Worm (Caenorhabditis elegans) whole organism, late embryonic: Measurements from ENCODE around the gene cdh-8.

Experiments used
- F13H6.1 ChIP-seq: sonication (generic microtip); optimal IDR thresholded peaks from 2 replicates; lab custom pipeline; 2016; ENCODE audit warnings: missing genetic modification characterization, missing compliant biosample characterization
- T23F11.4 ChIP-seq: fragments of 200-800 bp; sonication (Bioruptor generic); optimal IDR thresholded peaks from 2 replicates; lab custom pipeline; 2018; ENCODE audit warnings: mild to moderate bottlenecking, missing genetic modification characterization, missing compliant biosample characterization
- ceh-14 ChIP-seq: sonication (generic microtip); optimal IDR thresholded peaks from 2 replicates; lab custom pipeline; 2016; ENCODE audit warnings: missing genotype, missing genetic modification characterization, missing compliant biosample characterization
- ceh-19 ChIP-seq: fragments of 200-800 bp; sonication (Bioruptor generic); optimal IDR thresholded peaks from 2 replicates; lab custom pipeline; 2018; ENCODE audit warnings: mild to moderate bottlenecking, missing genetic modification characterization, missing compliant biosample characterization
- ceh-22 ChIP-seq: sonication (generic microtip); optimal IDR thresholded peaks from 2 replicates; lab custom pipeline; 2017; ENCODE audit warnings: missing biosample characterization, missing genetic modification characterization
- ceh-45 ChIP-seq: fragments of 200-800 bp; sonication (Bioruptor generic); IDR thresholded peaks from 2 replicates; pipeline ENCODE4 v1.3.6; 2022; ENCODE audit warnings: missing genetic modification reagents, missing genetic modification characterization, missing compliant biosample characterization
- ceh-48 ChIP-seq: sonication (generic microtip); optimal IDR thresholded peaks from 2 replicates; lab custom pipeline; 2016; ENCODE audit warnings: missing genetic modification characterization, inconsistent platforms, missing compliant biosample characterization
- dve-1 ChIP-seq: sonication (generic microtip); optimal IDR thresholded peaks from 2 replicates; lab custom pipeline; 2017; ENCODE audit warnings: antibody characterized with exemption, mild to moderate bottlenecking, missing genetic modification characterization, missing compliant biosample characterization
- elt-2 ChIP-seq: sonication (generic microtip); optimal IDR thresholded peaks from 2 replicates; lab custom pipeline; 2016; ENCODE audit warnings: missing genetic modification reagents, missing genetic modification characterization, missing compliant biosample characterization
- elt-4 ChIP-seq: sonication (generic microtip); optimal IDR thresholded peaks from 2 replicates; lab custom pipeline; 2016; ENCODE audit warnings: missing genetic modification characterization, missing compliant biosample characterization
- ets-4 ChIP-seq: sonication (generic microtip); optimal IDR thresholded peaks from 2 replicates; lab custom pipeline; 2016; ENCODE audit warnings: missing genetic modification characterization, missing compliant biosample characterization
- eyg-1 ChIP-seq: sonication (generic microtip); optimal IDR thresholded peaks from 2 replicates; lab custom pipeline; 2016; ENCODE audit warnings: missing genotype, missing genetic modification characterization, missing compliant biosample characterization
- fax-1 ChIP-seq: sonication (generic microtip); optimal IDR thresholded peaks from 2 replicates; lab custom pipeline; 2016; ENCODE audit warnings: missing genotype, missing genetic modification characterization, missing compliant biosample characterization
- fkh-10 ChIP-seq: fragments of 150-350 bp; optimal IDR thresholded peaks from 2 replicates; lab custom pipeline; 2014; ENCODE audit warnings: missing biosample characterization, missing genetic modification reagents, missing genetic modification characterization
- gmeb-2 ChIP-seq: sonication (generic microtip); optimal IDR thresholded peaks from 2 replicates; lab custom pipeline; 2016; ENCODE audit warnings: missing genetic modification characterization, inconsistent platforms, missing compliant biosample characterization
- hlh-30 ChIP-seq: sonication (generic microtip); optimal IDR thresholded peaks from 2 replicates; lab custom pipeline; 2017; ENCODE audit warnings: antibody characterized with exemption, missing genetic modification characterization, missing compliant biosample characterization; ENCODE audit not compliant: insufficient read depth
- hlh-6 ChIP-seq: sonication (generic microtip); optimal IDR thresholded peaks from 2 replicates; lab custom pipeline; 2016; ENCODE audit warnings: missing genotype, missing genetic modification characterization, missing compliant biosample characterization
- hlh-8 ChIP-seq: sonication (generic microtip); optimal IDR thresholded peaks from 2 replicates; lab custom pipeline; 2016; ENCODE audit warnings: missing genotype, missing genetic modification characterization, missing compliant biosample characterization
- lim-6 ChIP-seq: sonication (generic microtip); optimal IDR thresholded peaks from 2 replicates; lab custom pipeline; 2016; ENCODE audit warnings: missing genetic modification characterization, missing compliant biosample characterization
- nfya-1 ChIP-seq: sonication (generic microtip); optimal IDR thresholded peaks from 2 replicates; lab custom pipeline; 2017; ENCODE audit warnings: missing genetic modification characterization, mild to moderate bottlenecking, missing compliant biosample characterization, antibody characterized with exemption, moderate library complexity
- nhr-11 ChIP-seq: fragments of 150-350 bp; optimal IDR thresholded peaks from 2 replicates; lab custom pipeline; 2014; ENCODE audit warnings: missing biosample characterization, missing genetic modification characterization
- nhr-232 ChIP-seq: sonication (generic microtip); optimal IDR thresholded peaks from 2 replicates; lab custom pipeline; 2016; ENCODE audit warnings: missing genetic modification characterization, missing compliant biosample characterization
- npax-4 ChIP-seq: sonication (generic microtip); optimal IDR thresholded peaks from 2 replicates; lab custom pipeline; 2016; ENCODE audit warnings: missing genetic modification characterization, missing compliant biosample characterization
- pat-9 ChIP-seq: fragments of 200-800 bp; sonication (Bioruptor generic); optimal IDR thresholded peaks from 2 replicates; lab custom pipeline; 2018; ENCODE audit warnings: mild to moderate bottlenecking, missing genetic modification characterization, moderate library complexity, missing compliant biosample characterization
- pax-1 ChIP-seq: fragments of 150-350 bp; optimal IDR thresholded peaks from 2 replicates; lab custom pipeline; 2014; ENCODE audit warnings: missing biosample characterization, missing genetic modification characterization
- pha-4 ChIP-seq: fragments of 150-350 bp; optimal IDR thresholded peaks from 2 replicates; lab custom pipeline; 2018; ENCODE audit warnings: missing biosample characterization, missing genetic modification reagents, missing genetic modification characterization
- pqm-1 ChIP-seq: sonication (generic microtip); optimal IDR thresholded peaks from 2 replicates; lab custom pipeline; 2016; ENCODE audit warnings: missing genetic modification characterization, missing compliant biosample characterization
- ref-2 ChIP-seq: sonication (generic microtip); optimal IDR thresholded peaks from 2 replicates; lab custom pipeline; 2016; ENCODE audit warnings: missing genetic modification characterization, missing compliant biosample characterization
- rnt-1 ChIP-seq: sonication (generic microtip); optimal IDR thresholded peaks from 2 replicates; lab custom pipeline; 2016; ENCODE audit warnings: missing genetic modification characterization, missing compliant biosample characterization
- sdc-2 ChIP-seq: sonication (generic microtip); optimal IDR thresholded peaks from 2 replicates; lab custom pipeline; 2016; ENCODE audit warnings: missing genotype, missing genetic modification characterization, missing compliant biosample characterization
- sox-2 ChIP-seq: fragments of 200-800 bp; sonication (Bioruptor generic); IDR thresholded peaks from 2 replicates; pipeline ENCODE4 v1.3.6; 2022; ENCODE audit warnings: missing genetic modification reagents, missing genetic modification characterization, missing compliant biosample characterization
- sox-4 ChIP-seq: sonication (generic microtip); optimal IDR thresholded peaks from 2 replicates; lab custom pipeline; 2017; ENCODE audit warnings: mild to moderate bottlenecking, missing genetic modification characterization, inconsistent platforms, missing compliant biosample characterization
- syd-9 ChIP-seq: sonication (generic microtip); optimal IDR thresholded peaks from 2 replicates; lab custom pipeline; 2016; ENCODE audit warnings: mild to moderate bottlenecking, missing genetic modification characterization, moderate library complexity, missing compliant biosample characterization
- tbx-7 ChIP-seq: sonication (generic microtip); optimal IDR thresholded peaks from 2 replicates; lab custom pipeline; 2016; ENCODE audit warnings: missing genotype, missing genetic modification characterization, missing compliant biosample characterization
- ttx-3 ChIP-seq: sonication (generic microtip); optimal IDR thresholded peaks from 2 replicates; lab custom pipeline; 2016; ENCODE audit warnings: missing genetic modification reagents, missing genetic modification characterization, missing compliant biosample characterization
- unc-3 ChIP-seq, 2 experiments: fragments of 200-800 bp in 1 of 2; sonication (Bioruptor generic) in 1 of 2; sonication (generic microtip) in 1 of 2; conservative IDR thresholded peaks in 1 of 2; optimal IDR thresholded peaks in 1 of 2; 2 replicates each; pipeline versions ENCODE4 v1.3.6 to Lab custom; 2016 to 2022; ENCODE audit warnings: missing compliant biosample characterization in 2 of 2, missing genetic modification characterization in 2 of 2, missing genetic modification reagents in 1 of 2
- unc-42 ChIP-seq: sonication (generic microtip); optimal IDR thresholded peaks from 2 replicates; lab custom pipeline; 2016; ENCODE audit warnings: missing genotype, missing genetic modification characterization, missing compliant biosample characterization
- unc-55 ChIP-seq: sonication (generic microtip); optimal IDR thresholded peaks from 2 replicates; lab custom pipeline; 2017; ENCODE audit warnings: missing biosample characterization, missing genetic modification reagents, missing genetic modification characterization
- unc-86 ChIP-seq: sonication (generic microtip); optimal IDR thresholded peaks from 2 replicates; lab custom pipeline; 2016; ENCODE audit warnings: missing genetic modification characterization, missing compliant biosample characterization
- ztf-16 ChIP-seq: sonication (generic microtip); optimal IDR thresholded peaks from 2 replicates; lab custom pipeline; 2017; ENCODE audit warnings: missing genetic modification characterization, missing compliant biosample characterization

Gene cdh-8

DNA sequence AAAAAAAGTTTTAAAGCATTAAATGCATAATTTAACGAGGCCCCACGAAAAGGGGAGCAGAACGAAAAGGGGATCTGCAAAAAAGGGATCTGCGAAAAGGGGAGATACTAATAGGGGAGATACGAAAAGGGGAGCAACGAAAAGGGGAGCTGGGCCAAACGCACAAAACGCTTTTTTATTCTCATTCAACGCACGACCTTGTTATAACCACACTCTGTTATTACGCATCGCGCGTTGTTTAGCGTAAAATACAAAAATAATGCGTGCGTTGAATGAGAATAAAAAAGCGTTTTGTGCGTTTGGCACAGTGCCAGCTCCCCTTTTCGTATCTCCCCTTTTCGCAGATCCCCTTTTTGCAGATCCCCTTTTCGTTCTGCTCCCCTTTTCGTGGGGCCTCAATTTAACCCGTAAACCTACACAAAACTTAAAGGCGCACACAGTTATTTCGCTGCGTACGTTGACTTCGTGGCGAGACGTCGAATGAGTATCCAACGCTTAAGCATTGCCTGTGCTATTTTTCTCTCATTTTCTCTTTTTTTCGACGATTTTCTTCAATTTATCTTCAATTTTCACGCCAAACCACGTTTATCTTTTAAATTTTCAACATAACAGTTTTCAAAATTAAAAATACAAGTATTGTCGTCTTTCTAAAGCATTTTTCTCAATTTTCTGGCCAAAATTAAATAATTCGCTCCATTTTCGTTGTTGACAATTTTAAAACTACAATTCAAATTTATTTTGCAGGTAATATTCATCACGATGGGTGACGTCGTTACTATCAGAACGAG is 45.7 kb downstream of the cdh-8 start, which contains the start of gene rps-24 (continued):
- peak; percentile 69 for TF ChIP-seq unc-3 (GFP tag; conservative IDR thresholded peaks at IDR 0.05; lab: Robert Waterston, UW)
- peak; percentile 81 for TF ChIP-seq unc-3 (tag; optimal IDR thresholded peaks at IDR 0.05; lab: Kevin White, UChicago)
- TF ChIP-seq tbx-7 (tag; lab: Kevin White, UChicago): peak; percentile 92
- peak; percentile 86 for TF ChIP-seq nfya-1 (tag; lab: Kevin White, UChicago)
- TF ChIP-seq gmeb-2 (tag; lab: Kevin White, UChicago): peak; percentile 36
- TF ChIP-seq elt-4 (tag; lab: Kevin White, UChicago): peak; percentile 88
- TF ChIP-seq pax-1 (tag; lab: Kevin White, UChicago): peak; percentile 10
- TF ChIP-seq ztf-16 (tag; lab: Kevin White, UChicago): peak; percentile 78
- peak; percentile 63 for TF ChIP-seq ceh-48 (tag; lab: Kevin White, UChicago)
- TF ChIP-seq nhr-232 (tag; lab: Kevin White, UChicago): peak; percentile 48
- peak; percentile 90 for TF ChIP-seq syd-9

DNA sequence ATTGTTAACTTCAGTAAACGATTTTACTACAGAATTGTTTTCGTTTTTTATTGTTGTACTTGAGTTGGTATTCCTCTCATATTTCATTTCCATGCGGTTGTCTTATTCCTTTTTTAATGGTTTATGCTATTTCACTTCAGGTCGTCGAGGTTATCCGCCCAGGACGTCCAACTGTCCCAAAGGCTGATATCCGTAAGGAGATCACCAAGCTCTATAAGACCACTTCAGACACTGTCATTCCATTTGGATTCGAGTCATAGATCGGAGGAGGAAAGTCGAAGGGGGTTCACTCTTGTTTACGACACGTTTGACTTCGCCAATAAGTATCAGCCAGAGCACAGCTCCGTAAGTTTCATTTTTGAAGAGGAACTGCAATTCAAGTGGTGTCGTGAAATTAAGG is 47.0 kb downstream of the cdh-8 start, which contains the start of gene T07A9.14:
Gene T07A9.14 (plus strand): TSS at position 124 of the 400 bp plus-strand sequence.
- TF ChIP-seq unc-42: no peak

DNA sequence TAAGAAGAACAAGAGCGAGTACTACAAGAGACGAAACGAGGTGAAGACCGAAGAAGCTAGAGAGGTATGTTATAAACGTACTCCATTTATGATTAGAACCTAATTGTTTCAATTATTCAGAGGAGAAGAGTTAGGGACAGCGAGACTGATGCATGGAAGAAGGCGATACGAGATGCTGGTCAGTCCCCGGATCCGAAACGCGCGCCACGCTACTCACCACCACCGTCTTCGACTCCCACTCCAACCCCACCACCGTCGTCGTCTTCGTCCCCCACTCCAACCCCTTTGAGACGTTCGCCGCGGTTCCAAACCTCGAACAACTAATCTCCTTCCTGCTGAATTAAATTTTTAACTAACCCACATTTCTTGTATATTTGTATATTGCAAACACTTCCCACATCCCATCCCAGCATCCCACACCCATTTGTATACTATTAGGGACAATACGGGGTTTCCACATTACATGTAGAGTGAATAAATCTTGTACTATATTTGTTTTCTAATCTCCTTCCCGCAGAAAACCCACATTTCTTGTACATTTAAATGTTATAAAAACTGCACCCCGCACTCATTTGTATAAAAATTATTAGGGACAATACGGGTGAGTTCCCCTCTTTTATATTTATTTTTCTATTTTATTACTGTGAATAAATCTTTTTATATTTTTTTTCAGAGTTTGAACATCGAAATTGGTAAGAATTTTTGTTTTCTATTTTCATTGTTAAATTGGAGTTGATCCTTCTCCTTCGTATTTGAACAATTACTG is 47.9 kb downstream of the cdh-8 start:
- TF ChIP-seq F13H6.1 (tag; lab: Kevin White, UChicago) (no peak), hlh-8 (tag; lab: Kevin White, UChicago) (no peak), pha-4 (tag; lab: Kevin White, UChicago) (no peak), unc-55 (GFP tag; lab: Kevin White, UChicago) (no peak), ztf-16 (tag; lab: Kevin White, UChicago) (no peak), ceh-19 (GFP tag; lab: Kevin White, UChicago) (no peak), unc-3 (GFP tag; conservative IDR thresholded peaks at IDR 0.05; lab: Robert Waterston, UW) (no peak), unc-3 (tag; optimal IDR thresholded peaks at IDR 0.05; lab: Kevin White, UChicago) (no peak), hlh-30 (no peak), lim-6 (tag; lab: Kevin White, UChicago) (no peak), ceh-14 (tag; lab: Kevin White, UChicago) (no peak), ceh-48 (tag; lab: Kevin White, UChicago) (no peak), pat-9 (tag; lab: Kevin White, UChicago) (no peak), unc-42 (no peak), eyg-1 (tag; lab: Kevin White, UChicago) (no peak), ceh-45 (no peak), hlh-6 (tag; lab: Kevin White, UChicago) (no peak)
- TF ChIP-seq, all 69 proteins: peak for 0

DNA sequence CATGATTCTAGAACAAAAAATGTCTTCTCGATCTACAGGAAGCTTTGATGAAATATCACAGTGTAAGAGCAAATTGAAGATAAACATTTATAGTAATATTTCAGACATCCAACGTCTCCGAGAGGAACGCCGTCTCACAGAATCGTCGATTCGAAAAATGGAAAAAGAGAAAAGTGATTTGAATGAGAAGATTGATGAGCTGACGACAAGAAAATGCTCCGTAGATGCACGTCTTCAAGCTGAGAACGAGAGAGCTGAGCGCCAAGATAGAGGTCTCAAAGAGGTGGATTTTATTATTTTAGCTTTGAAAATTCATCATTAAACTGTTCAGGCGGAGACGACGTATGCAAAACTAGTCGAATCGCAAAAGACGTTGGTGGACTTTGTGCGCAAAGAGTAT is 48.5 kb downstream of the cdh-8 start, which contains the start of gene ssna-1:
Gene ssna-1 (plus strand): TSS at position 12 of the 400 bp plus-strand sequence.
- TF ChIP-seq tbx-7 (tag; lab: Kevin White, UChicago): no peak
- no peak for TF ChIP-seq ets-4 (tag; lab: Kevin White, UChicago)

DNA sequence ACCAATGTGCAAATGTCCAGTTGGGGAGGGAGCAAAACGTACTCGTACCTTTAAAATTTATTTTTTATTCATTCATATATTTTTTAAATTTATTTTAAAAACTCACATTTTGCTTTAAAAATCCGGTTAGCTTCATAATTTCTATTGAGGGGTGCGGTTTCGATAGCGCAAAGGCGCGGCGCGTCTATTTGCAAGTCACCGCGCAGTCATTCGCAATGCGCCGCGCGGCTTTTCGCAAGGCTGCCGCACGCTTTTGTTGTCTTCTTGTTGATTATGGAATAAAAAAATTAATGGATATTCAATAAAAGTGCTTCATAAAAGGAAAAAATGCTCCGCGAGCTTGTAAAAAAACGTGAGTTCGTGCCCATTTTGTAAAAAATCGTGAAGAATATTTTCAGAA is 50.7 kb downstream of the cdh-8 start, which contains the start of the genes ears-2 and uncp-18:
Gene ears-2 (minus strand): TSS at position 190 of the 400 bp plus-strand sequence.
Gene uncp-18 (plus strand): TSS at position 282 of the 400 bp plus-strand sequence.
- TF ChIP-seq tbx-7 (tag; lab: Kevin White, UChicago) (peak; percentile 86), sdc-2 (tag; lab: Kevin White, UChicago) (peak; percentile 84), sox-2 (GFP tag; lab: Robert Waterston, UW) (peak; percentile 94), unc-86 (tag; lab: Kevin White, UChicago) (peak; percentile 99), nhr-232 (tag; lab: Kevin White, UChicago) (peak; percentile 83), ttx-3 (tag; lab: Kevin White, UChicago) (peak; percentile 98), ceh-14 (tag; lab: Kevin White, UChicago) (peak; percentile 99), npax-4 (peak; percentile 96), dve-1 (peak; percentile 58), fax-1 (tag; lab: Kevin White, UChicago) (peak; percentile 99), T23F11.4 (GFP tag; lab: Kevin White, UChicago) (peak; percentile 95), nhr-11 (tag; lab: Kevin White, UChicago) (peak; percentile 2), elt-4 (tag; lab: Kevin White, UChicago) (peak; percentile 60), fkh-10 (GFP tag; lab: Kevin White, UChicago) (peak; percentile 89), pqm-1 (tag; lab: Kevin White, UChicago) (peak; percentile 97), elt-2 (peak; percentile 100), ref-2 (tag; lab: Kevin White, UChicago) (peak; percentile 99), ceh-22 (tag; lab: Kevin White, UChicago) (peak; percentile 69), rnt-1 (tag; lab: Kevin White, UChicago) (peak; percentile 99), sox-4 (tag; lab: Kevin White, UChicago) (peak; percentile 98), syd-9 (peak; percentile 93)
